Fruit fly (Drosophila melanogaster) whole organism, wandering third instar larva: ENCODE measurements around the gene Galt.

Source experiments
- N ChIP-seq: fragments of >200 bp; optimal IDR thresholded peaks from 2 replicates; lab custom pipeline; 2018; ENCODE audit warnings: missing biosample characterization, missing external identifiers, missing genetic modification characterization
- OdsH ChIP-seq: fragments of 200-800 bp; sonication (Bioruptor generic); optimal IDR thresholded peaks from 2 replicates; lab custom pipeline; 2016; ENCODE audit warnings: missing biosample characterization, mild to moderate bottlenecking, missing genetic modification characterization

DNA sequence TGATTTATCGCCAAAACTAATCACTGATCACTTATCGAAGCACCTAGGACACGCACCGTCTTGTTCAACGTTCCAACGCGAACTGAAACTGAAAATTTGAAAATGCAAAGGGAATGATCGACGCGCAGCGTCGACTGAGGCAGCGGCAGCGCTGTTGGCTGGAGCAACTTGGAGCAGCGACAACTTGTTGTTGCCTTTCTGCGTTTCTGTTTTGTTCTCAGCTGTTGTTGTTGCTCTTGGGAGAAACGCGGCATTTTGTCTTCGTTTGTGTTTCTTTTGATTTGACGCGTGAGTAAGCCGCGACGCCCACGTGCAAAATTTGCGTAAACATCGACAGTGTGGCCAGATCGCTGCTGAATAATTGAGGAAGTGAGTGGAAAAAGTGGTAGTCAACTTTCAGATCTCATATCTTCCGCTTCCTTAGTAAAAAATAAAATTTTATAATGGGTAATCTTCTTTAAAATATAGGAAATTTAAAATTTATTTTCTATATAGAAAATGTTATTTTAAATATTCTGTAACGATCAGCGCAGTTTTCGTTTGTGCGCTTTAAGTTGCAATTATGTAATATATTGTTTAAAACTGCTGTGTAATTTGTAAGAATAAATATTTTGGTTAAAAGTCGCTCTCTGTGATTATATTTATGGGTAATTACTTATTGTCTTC, 41.3 kb upstream of the Galt start, which contains the start of gene Tsp:
- no peak for TF ChIP-seq N
- TF ChIP-seq OdsH (GFP tag; lab: Kevin White, UChicago), result no peak
